Fruit fly (Drosophila melanogaster): Measurements from ENCODE around the gene fd96Ca.

DNA sequence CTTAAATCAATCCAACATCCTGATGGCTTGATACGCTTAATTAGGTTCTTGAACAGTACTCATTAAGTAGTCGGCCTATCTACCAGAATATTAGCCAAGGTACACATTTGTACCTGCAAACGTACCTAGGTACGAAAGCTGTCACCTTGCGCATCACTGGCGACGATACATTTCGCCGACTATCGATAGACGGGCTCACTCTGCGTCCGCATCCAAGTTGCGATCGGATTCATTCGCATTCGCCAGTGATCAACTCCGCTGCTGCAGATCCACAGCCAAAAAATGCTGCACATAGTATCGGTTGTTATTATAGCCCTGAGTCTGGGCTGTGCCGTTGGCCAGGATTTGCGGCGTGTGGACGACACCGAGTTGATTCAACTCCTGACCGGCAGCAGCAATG is 35.0 kb upstream of the fd96Ca start, which contains the start of gene CG11790:
- TF ChIP-seq CG14711 (tag; optimal IDR thresholded peaks at IDR 0.05) (no peak), Clk (GFP tag; optimal IDR thresholded peaks at IDR 0.05) (no peak), CG1620 (GFP tag; optimal IDR thresholded peaks at IDR 0.05) (no peak), tj (GFP tag; optimal IDR thresholded peaks at IDR 0.05) (no peak), CG33017 (tag; optimal IDR thresholded peaks at IDR 0.05) (no peak), Hr96 (GFP tag; optimal IDR thresholded peaks at IDR 0.05) (no peak), cnc (optimal IDR thresholded peaks at IDR 0.05) (no peak), toe (GFP tag; optimal IDR thresholded peaks at IDR 0.05) (no peak), Mnt (GFP tag; optimal IDR thresholded peaks at IDR 0.05) (no peak), ovo (GFP tag; optimal IDR thresholded peaks at IDR 0.05) (no peak), kay (GFP tag; ENCODE audit: borderline replicate concordance) (no peak), cic (GFP tag; optimal IDR thresholded peaks at IDR 0.05) (peak; percentile 38), CG7101 (tag; optimal IDR thresholded peaks at IDR 0.05) (peak; percentile 16)
